Fruit fly (Drosophila melanogaster): ENCODE results near the gene Hf.

dm6 chr2L:19952221-19952620, 15.3 kb downstream of the Hf start:
- TF ChIP-seq CG8478 (optimal IDR thresholded peaks at IDR 0.05) (no peak), CTCF (optimal IDR thresholded peaks at IDR 0.05) (no peak)

Measured in S2 (cell line).